Worm (Caenorhabditis elegans) whole organism, L4 larva: ENCODE measurements around the gene T10C6.16.

ENCODE experiments used
- ama-1 ChIP-seq: fragments of 150-350 bp; optimal IDR thresholded peaks from 2 replicates; lab custom pipeline; 2014; ENCODE audit warnings: inconsistent platforms, mixed read lengths
- ceh-82 ChIP-seq: sonication (generic microtip); optimal IDR thresholded peaks from 2 replicates; lab custom pipeline; 2017; ENCODE audit warnings: missing biosample characterization, missing genetic modification characterization
- nhr-77 ChIP-seq: fragments of 150-350 bp; optimal IDR thresholded peaks from 2 replicates; lab custom pipeline; 2014; ENCODE audit warnings: missing biosample characterization, missing genetic modification characterization
- pqm-1 ChIP-seq: sonication (generic microtip); optimal IDR thresholded peaks from 2 replicates; lab custom pipeline; 2017; ENCODE audit warnings: missing biosample characterization, missing genetic modification characterization

DNA sequence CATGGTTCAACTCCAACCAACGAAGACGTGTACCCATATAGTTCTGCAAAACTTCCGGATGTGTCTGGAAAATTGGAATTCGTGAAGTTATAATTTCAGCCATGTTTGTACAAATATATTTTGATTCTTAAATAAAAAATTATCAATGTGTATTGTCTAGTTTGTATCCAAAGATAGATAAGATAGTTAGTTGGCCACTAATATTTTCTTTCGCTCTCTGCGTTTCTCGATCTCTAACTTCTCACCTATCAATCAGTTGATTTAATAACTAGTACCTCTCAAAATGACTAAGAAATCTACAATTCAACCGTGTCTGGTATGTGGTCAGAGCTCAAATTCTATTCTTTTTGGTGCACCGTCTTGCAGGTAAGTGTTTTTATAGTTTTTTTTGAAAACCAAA lies 38.4 kb upstream of the T10C6.16 start, which contains the start of gene nhr-176:
- TF ChIP-seq nhr-77 (no peak), ceh-82 (tag; lab: Kevin White, UChicago) (no peak), ama-1 (lab: Kevin White, UChicago) (no peak), pqm-1 (tag; lab: Kevin White, UChicago) (peak; percentile 23)
